Fruit fly (Drosophila melanogaster): Measurements from ENCODE around the gene Trf2.
A peak's percentile ranks its signal among the peaks of the same experiment; 100 is the strongest.

Trf2 gene

dm6 chrX:8455019-8455555 is 46.0 kb downstream of the Trf2 start, which contains the start of gene org-1 (continued):
- TF ChIP-seq D19B (GFP tag; optimal IDR thresholded peaks at IDR 0.05) (peak; percentile 73), ase (GFP tag; IDR thresholded peaks at IDR 0.05) (peak; percentile 96), sug (tag; optimal IDR thresholded peaks at IDR 0.05) (peak; percentile 87), dimm (GFP tag; IDR thresholded peaks at IDR 0.05) (peak; percentile 96), CG11504 (tag; optimal IDR thresholded peaks at IDR 0.05) (peak; percentile 94), caup (GFP tag; optimal IDR thresholded peaks at IDR 0.05; ENCODE audit: severe bottlenecking) (peak; percentile 89), Atf-2 (GFP tag; optimal IDR thresholded peaks at IDR 0.05) (peak; percentile 80), inv (GFP tag; IDR thresholded peaks at IDR 0.05; ENCODE audit: partially characterized antibody) (peak; percentile 24; the same call in 1 of the 2 replicates), twi (tag; optimal IDR thresholded peaks at IDR 0.05) (peak; percentile 97), run (tag; optimal IDR thresholded peaks at IDR 0.05) (peak; percentile 83), cwo (GFP tag; optimal IDR thresholded peaks at IDR 0.05) (peak; percentile 82), nerfin-2 (GFP tag; IDR thresholded peaks at IDR 0.05; ENCODE audit: partially characterized antibody) (no peak), fd3F (GFP tag; optimal IDR thresholded peaks at IDR 0.05) (peak; percentile 88), MESR4 (GFP tag; optimal IDR thresholded peaks at IDR 0.05) (peak; percentile 31), dpn (GFP tag; optimal IDR thresholded peaks at IDR 0.05) (peak; percentile 89 to 95), ind (GFP tag; optimal IDR thresholded peaks at IDR 0.05) (peak; percentile 94), Rx (GFP tag; IDR thresholded peaks at IDR 0.05) (peak; percentile 96), org-1 (GFP tag; optimal IDR thresholded peaks at IDR 0.05) (peak; percentile 92), CG13287 (GFP tag; IDR thresholded peaks at IDR 0.05; ENCODE audit: partially characterized antibody) (no peak), CG32532 (GFP tag; IDR thresholded peaks at IDR 0.05) (peak; percentile 96), CG14860 (GFP tag; IDR thresholded peaks at IDR 0.05; ENCODE audit: partially characterized antibody) (no peak), CG17385 (GFP tag; optimal IDR thresholded peaks at IDR 0.05) (peak; percentile 90), ewg (GFP tag; optimal IDR thresholded peaks at IDR 0.05) (peak; percentile 88), CG13894 (tag; optimal IDR thresholded peaks at IDR 0.05) (peak; percentile 68), ftz-f1 (GFP tag; optimal IDR thresholded peaks at IDR 0.05) (no peak), row (GFP tag; IDR thresholded peaks at IDR 0.05) (peak; percentile 99), Scr (GFP tag; IDR thresholded peaks at IDR 0.05; ENCODE audit: partially characterized antibody) (no peak), CG4424 (GFP tag; optimal IDR thresholded peaks at IDR 0.05) (peak; percentile 97), sisA (GFP tag; IDR thresholded peaks at IDR 0.05) (peak; percentile 98), Stat92E (GFP tag; optimal IDR thresholded peaks at IDR 0.05) (peak in 1 of 3 experiments; percentile 89), unpg (GFP tag; optimal IDR thresholded peaks at IDR 0.05) (peak; percentile 97), ash1 (GFP tag; optimal IDR thresholded peaks at IDR 0.05) (no peak), CG11093 (GFP tag; IDR thresholded peaks at IDR 0.05) (peak; percentile 98), Mad (GFP tag; optimal IDR thresholded peaks at IDR 0.05) (peak; percentile 79), CG16813 (GFP tag; IDR thresholded peaks at IDR 0.05; ENCODE audit: partially characterized antibody) (no peak), maf-S (GFP tag; optimal IDR thresholded peaks at IDR 0.05) (peak; percentile 72), fd96Cb (tag; optimal IDR thresholded peaks at IDR 0.05) (peak; percentile 97), pfk (GFP tag; optimal IDR thresholded peaks at IDR 0.05) (peak; percentile 22), crp (GFP tag; optimal IDR thresholded peaks at IDR 0.05) (peak in 1 of 2 experiments; percentile 59), CG18764 (GFP tag; optimal IDR thresholded peaks at IDR 0.05) (peak; percentile 87), hb (GFP tag; IDR thresholded peaks at IDR 0.05; ENCODE audit: partially characterized antibody) (no peak), so (GFP tag; IDR thresholded peaks at IDR 0.05) (peak; percentile 95), ssp (GFP tag; IDR thresholded peaks at IDR 0.05) (peak; percentile 93), Side (GFP tag; optimal IDR thresholded peaks at IDR 0.05) (peak; percentile 67), CG8765 (GFP tag; IDR thresholded peaks at IDR 0.05) (peak; percentile 96), Poxn (GFP tag; IDR thresholded peaks at IDR 0.05) (peak; percentile 84), CG30020 (tag; optimal IDR thresholded peaks at IDR 0.05) (peak; percentile 77), lab (GFP tag; optimal IDR thresholded peaks at IDR 0.05) (peak; percentile 94), pb (GFP tag; optimal IDR thresholded peaks at IDR 0.05) (peak; percentile 47)

Data from whole organism, embryonic.